Fruit fly (Drosophila melanogaster): ENCODE measurements around the gene slmb.

- no peak for TF ChIP-seq psq (optimal IDR thresholded peaks at IDR 0.05)
- TF ChIP-seq Sin3A (optimal IDR thresholded peaks at IDR 0.05): no peak
- TF ChIP-seq h (optimal IDR thresholded peaks at IDR 0.05): no peak
- TF ChIP-seq Myc (optimal IDR thresholded peaks at IDR 0.05): no peak
Measured at dm6 chr3R:21071943-21072500, 55.3 kb downstream of the slmb start.

Data from Kc167 (cell line).